Fruit fly (Drosophila melanogaster) whole organism, adult: ENCODE measurements around the gene CG18269.

ENCODE experiments used
- CG11617 ChIP-seq: fragments of 200-800 bp; sonication (Bioruptor generic); optimal IDR thresholded peaks from 2 replicates; lab custom pipeline; 2017; ENCODE audit warnings: mild to moderate bottlenecking, missing biosample characterization, missing genetic modification reagents, missing genetic modification characterization
- CG12768 ChIP-seq: fragments of 200-800 bp; sonication (Bioruptor generic); optimal IDR thresholded peaks from 2 replicates; lab custom pipeline; 2017; ENCODE audit warnings: missing biosample characterization, missing genetic modification characterization, mild to moderate bottlenecking, moderate library complexity, missing genetic modification reagents
- CG14711 ChIP-seq: fragments of 200-800 bp; sonication (Bioruptor generic); optimal IDR thresholded peaks from 2 replicates; lab custom pipeline; 2018; ENCODE audit warnings: missing biosample characterization, mild to moderate bottlenecking, missing genetic modification characterization, moderate library complexity
- CG1620 ChIP-seq: fragments of 200-800 bp; sonication (Bioruptor generic); optimal IDR thresholded peaks from 2 replicates; lab custom pipeline; 2016; ENCODE audit warnings: missing biosample characterization, missing genetic modification characterization
- CG33017 ChIP-seq: fragments of 200-800 bp; sonication (Bioruptor generic); optimal IDR thresholded peaks from 2 replicates; lab custom pipeline; 2018; ENCODE audit warnings: missing biosample characterization, mild to moderate bottlenecking, missing genetic modification characterization, moderate library complexity
- CG5204 ChIP-seq: fragments of 200-800 bp; sonication (Bioruptor generic); optimal IDR thresholded peaks from 2 replicates; lab custom pipeline; 2016; ENCODE audit warnings: missing biosample characterization, missing genetic modification characterization
- CG7045 ChIP-seq: fragments of 200-800 bp; sonication (Bioruptor generic); optimal IDR thresholded peaks from 2 replicates; lab custom pipeline; 2017; ENCODE audit warnings: missing biosample characterization, mild to moderate bottlenecking, missing genetic modification characterization
- CG7101 ChIP-seq: fragments of 200-800 bp; sonication (Bioruptor generic); optimal IDR thresholded peaks from 2 replicates; lab custom pipeline; 2018; ENCODE audit warnings: missing biosample characterization, mild to moderate bottlenecking, missing genetic modification characterization, moderate library complexity
- Clk ChIP-seq: fragments of 200-800 bp; sonication (Bioruptor generic); optimal IDR thresholded peaks from 2 replicates; lab custom pipeline; 2017; ENCODE audit warnings: missing biosample characterization, missing genetic modification characterization
- Crg-1 ChIP-seq: fragments of 200-800 bp; sonication (Bioruptor generic); optimal IDR thresholded peaks from 2 replicates; lab custom pipeline; 2016; ENCODE audit warnings: missing biosample characterization, missing genetic modification characterization
- Hr96 ChIP-seq: fragments of 200-800 bp; sonication (Bioruptor generic); optimal IDR thresholded peaks from 2 replicates; lab custom pipeline; 2016; ENCODE audit warnings: missing biosample characterization, missing genetic modification characterization
- Mnt ChIP-seq: fragments of 200-800 bp; sonication (Bioruptor generic); optimal IDR thresholded peaks from 2 replicates; lab custom pipeline; 2016; ENCODE audit warnings: missing biosample characterization, mild to moderate bottlenecking, missing genetic modification characterization
- bab1 ChIP-seq: fragments of 200-800 bp; sonication (Bioruptor generic); optimal IDR thresholded peaks from 3 replicates; lab custom pipeline; 2019; ENCODE audit warnings: missing biosample characterization, mild to moderate bottlenecking, missing genetic modification characterization, moderate library complexity
- cic ChIP-seq: fragments of 200-800 bp; sonication (Bioruptor generic); optimal IDR thresholded peaks from 2 replicates; lab custom pipeline; 2017; ENCODE audit warnings: missing biosample characterization, mild to moderate bottlenecking, missing genetic modification characterization, moderate library complexity
- cnc ChIP-seq, 2 experiments: fragments of >200 bp; optimal IDR thresholded peaks; 2 replicates each; lab custom pipeline; 2017
- kay ChIP-seq: fragments of 200-800 bp; sonication (Bioruptor generic); peaks from one replicate; lab custom pipeline; 2016; ENCODE audit warnings: missing biosample characterization, missing genetic modification characterization, borderline replicate concordance
- ovo ChIP-seq: fragments of 200-800 bp; sonication (Bioruptor generic); optimal IDR thresholded peaks from 2 replicates; lab custom pipeline; 2016; ENCODE audit warnings: missing biosample characterization, missing genetic modification characterization
- pad ChIP-seq: fragments of 200-800 bp; sonication (Bioruptor generic); optimal IDR thresholded peaks from 3 replicates; lab custom pipeline; 2017; ENCODE audit warnings: missing biosample characterization, missing genetic modification characterization, mild to moderate bottlenecking, moderate library complexity, missing genetic modification reagents
- tj ChIP-seq: fragments of 200-800 bp; sonication (Bioruptor generic); optimal IDR thresholded peaks from 3 replicates; lab custom pipeline; 2017; ENCODE audit warnings: missing biosample characterization, mild to moderate bottlenecking, missing genetic modification characterization, moderate library complexity
- toe ChIP-seq: fragments of 200-800 bp; sonication (Bioruptor generic); optimal IDR thresholded peaks from 2 replicates; lab custom pipeline; 2016; ENCODE audit warnings: missing biosample characterization, missing genetic modification characterization

The CG18269 gene

dm6 chr2L:5588314-5588713, 36.7 kb downstream of the CG18269 start, which contains the start of gene CG7251:
Gene CG7251, minus strand, starts transcription at chr2L:5588414.
- no peak for TF ChIP-seq bab1 (GFP tag; lab: Kevin White, UChicago)
- TF ChIP-seq tj = no peak
- TF ChIP-seq pad (GFP tag; lab: Kevin White, UChicago) = no peak
- no peak for TF ChIP-seq ovo (GFP tag; lab: Kevin White, UChicago)
- TF ChIP-seq CG7045 (GFP tag; lab: Kevin White, UChicago) = no peak
- no peak for TF ChIP-seq CG14711 (tag; lab: Kevin White, UChicago)
- TF ChIP-seq Clk (GFP tag; lab: Kevin White, UChicago) = no peak
- TF ChIP-seq CG33017 = no peak

dm6 chr2L:5593839-5594238, 42.2 kb downstream of the CG18269 start:
- TF ChIP-seq CG5204 (GFP tag; lab: Kevin White, UChicago) (no peak), CG7045 (GFP tag; lab: Kevin White, UChicago) (no peak), cic (GFP tag; lab: Kevin White, UChicago) (no peak), pad (GFP tag; lab: Kevin White, UChicago) (no peak), kay (GFP tag; lab: Kevin White, UChicago) (no peak), Hr96 (GFP tag; lab: Kevin White, UChicago) (no peak), Crg-1 (GFP tag; lab: Kevin White, UChicago) (no peak), Mnt (GFP tag; lab: Kevin White, UChicago) (no peak)

dm6 chr2L:5596533-5596932, 44.9 kb downstream of the CG18269 start, which contains the start of gene CG18266:
Gene CG18266, plus strand, starts transcription at chr2L:5596833.
- TF ChIP-seq tj (no peak), CG12768 (GFP tag; lab: Kevin White, UChicago) (no peak), Clk (GFP tag; lab: Kevin White, UChicago) (no peak), bab1 (GFP tag; lab: Kevin White, UChicago) (no peak), toe (GFP tag; lab: Kevin White, UChicago) (no peak), cic (GFP tag; lab: Kevin White, UChicago) (no peak), Crg-1 (GFP tag; lab: Kevin White, UChicago) (no peak), ovo (GFP tag; lab: Kevin White, UChicago) (no peak), CG7045 (GFP tag; lab: Kevin White, UChicago) (no peak), CG33017 (no peak), CG14711 (tag; lab: Kevin White, UChicago) (no peak), CG1620 (GFP tag; lab: Kevin White, UChicago) (no peak), kay (GFP tag; lab: Kevin White, UChicago) (no peak), pad (GFP tag; lab: Kevin White, UChicago) (no peak), Hr96 (GFP tag; lab: Kevin White, UChicago) (no peak), cnc (optimal IDR thresholded peaks at IDR 0.05; lab: Kevin White, UChicago) (no peak), CG7101 (tag; lab: Kevin White, UChicago) (no peak), CG5204 (GFP tag; lab: Kevin White, UChicago) (no peak), CG11617 (GFP tag; lab: Kevin White, UChicago) (no peak)
